Fruit fly (Drosophila melanogaster) whole organism: Measurements from ENCODE around the gene sra.
"Not testable (repeated sequence)": the region's sequence is repeated elsewhere in the genome, so short reads cannot be mapped to it uniquely, and the experiment has no call there.

ENCODE experiments used
- CG8478 ChIP-seq: fragments of >200 bp; optimal IDR thresholded peaks from 2 replicates; lab custom pipeline; 2018; ENCODE audit warnings: inconsistent platforms
- Dll ChIP-seq: fragments of >200 bp; optimal IDR thresholded peaks from 2 replicates; lab custom pipeline; 2017
- EcR ChIP-seq, 2 experiments: fragments of >200 bp; optimal IDR thresholded peaks; 2 replicates each; lab custom pipeline; 2017; ENCODE audit warnings: missing biosample characterization in 2 of 2, missing genetic modification characterization in 2 of 2, missing genetic modification reagents in 2 of 2
- pan ChIP-seq: fragments of >200 bp; optimal IDR thresholded peaks from 2 replicates; lab custom pipeline; 2017
- psq ChIP-seq: fragments of >200 bp; optimal IDR thresholded peaks from 2 replicates; lab custom pipeline; 2017
- usp ChIP-seq: fragments of >200 bp; optimal IDR thresholded peaks from 2 replicates; lab custom pipeline; 2017; ENCODE audit warnings: missing biosample characterization, missing genetic modification characterization, mixed read lengths

Gene sra

DNA sequence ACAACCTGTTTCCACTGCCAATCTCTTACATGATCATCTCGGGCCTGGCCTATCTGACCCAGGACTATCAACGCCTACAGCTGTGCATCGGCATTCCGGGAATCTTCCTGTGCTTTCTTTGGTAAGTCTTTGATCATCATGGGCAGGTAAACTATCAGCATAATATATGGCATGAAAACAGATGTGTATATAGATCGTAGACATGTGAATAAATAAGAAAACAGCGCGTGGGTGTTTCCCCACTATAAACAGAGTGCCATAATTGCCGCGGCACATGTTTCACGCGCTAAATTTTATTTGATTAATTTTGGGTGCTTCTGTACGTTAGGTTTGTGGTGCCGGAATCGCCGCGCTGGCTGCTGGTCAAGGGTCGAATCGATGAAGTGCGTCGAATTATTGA is 18.7 kb upstream of the sra start:
- no peak for TF ChIP-seq EcR (GFP tag; optimal IDR thresholded peaks at IDR 0.05; lab: Kevin White, UChicago)
- no peak for TF ChIP-seq usp (GFP tag; lab: Kevin White, UChicago)
- TF ChIP-seq Dll (lab: Kevin White, UChicago) = no peak
- TF ChIP-seq psq (lab: Kevin White, UChicago) = no peak

DNA sequence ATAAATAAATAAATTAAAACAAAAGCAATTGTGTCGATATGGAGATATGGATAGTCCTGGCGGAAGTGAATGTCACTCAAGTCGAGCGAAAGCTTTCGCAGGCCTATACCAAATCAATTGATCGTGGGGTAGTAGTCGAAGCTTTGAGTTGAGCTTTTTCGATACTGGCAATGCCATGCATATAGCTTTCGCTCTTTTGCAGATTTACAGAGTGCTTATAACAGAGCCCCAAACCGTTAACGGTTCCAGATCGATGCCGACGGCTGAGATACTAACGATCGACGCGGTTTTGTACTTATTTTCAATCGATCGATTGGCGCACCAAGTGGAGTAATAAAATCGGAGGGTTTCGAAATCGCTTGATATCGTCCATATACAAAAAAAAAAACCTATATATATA is 15.1 kb upstream of the sra start, which contains the start of gene CG8925:
TSS of gene CG8925 (plus strand) at position 245 of the 400 bp plus-strand sequence.
- TF ChIP-seq pan (lab: Kevin White, UChicago) (no peak), usp (GFP tag; lab: Kevin White, UChicago) (no peak), psq (lab: Kevin White, UChicago) (no peak), Dll (lab: Kevin White, UChicago) (no peak), CG8478 (lab: Kevin White, UChicago) (no peak), EcR (GFP tag; optimal IDR thresholded peaks at IDR 0.05; lab: Kevin White, UChicago) (no peak)

DNA sequence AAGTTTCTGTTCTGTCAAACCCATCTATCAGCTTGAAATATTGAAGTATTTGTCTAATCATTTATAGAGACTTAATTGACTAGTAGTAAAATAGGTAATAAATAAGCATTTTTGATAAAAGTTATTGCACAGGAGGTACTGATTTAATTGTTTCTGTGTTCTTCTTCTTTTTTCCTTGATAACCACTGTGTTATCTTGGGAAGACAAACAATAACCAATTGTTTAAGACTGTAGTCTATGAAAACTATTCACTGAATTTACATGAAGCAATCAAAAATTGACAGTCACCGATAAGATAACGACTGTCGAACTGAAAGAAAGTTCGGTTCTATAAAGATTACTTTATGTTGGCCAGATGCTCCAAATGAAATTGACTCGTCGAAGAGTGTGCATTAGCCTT is 13.3 kb upstream of the sra start:
- TF ChIP-seq Dll (lab: Kevin White, UChicago) = no peak
- no peak for TF ChIP-seq psq (lab: Kevin White, UChicago)
- no peak for TF ChIP-seq CG8478 (lab: Kevin White, UChicago)
- no peak for TF ChIP-seq usp (GFP tag; lab: Kevin White, UChicago)
- TF ChIP-seq EcR (GFP tag; optimal IDR thresholded peaks at IDR 0.05; lab: Kevin White, UChicago) = no peak
- no peak for TF ChIP-seq pan (lab: Kevin White, UChicago)

DNA sequence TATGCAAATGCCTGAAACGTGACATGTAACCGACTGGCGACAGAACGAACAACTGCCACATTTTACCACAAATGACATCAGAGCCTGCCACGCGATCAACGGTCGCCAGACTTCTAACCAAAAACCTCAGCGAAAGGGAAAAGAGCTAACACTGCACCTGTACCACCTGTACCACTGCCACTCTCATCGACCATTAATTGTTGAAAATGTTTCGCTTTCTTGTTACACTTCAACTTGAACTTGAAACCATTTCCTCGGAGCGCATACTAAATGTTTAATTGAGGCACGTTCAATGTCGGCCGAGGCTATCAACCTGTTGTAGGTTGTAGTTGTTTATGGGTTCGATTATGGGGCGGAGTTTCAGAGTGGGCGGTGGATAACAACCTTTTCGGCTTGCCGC is 10.3 kb upstream of the sra start:
- TF ChIP-seq pan (lab: Kevin White, UChicago) (no peak), EcR (GFP tag; optimal IDR thresholded peaks at IDR 0.05; lab: Kevin White, UChicago) (no peak), usp (GFP tag; lab: Kevin White, UChicago) (no peak), psq (lab: Kevin White, UChicago) (no peak), Dll (lab: Kevin White, UChicago) (no peak), CG8478 (lab: Kevin White, UChicago) (no peak)

DNA sequence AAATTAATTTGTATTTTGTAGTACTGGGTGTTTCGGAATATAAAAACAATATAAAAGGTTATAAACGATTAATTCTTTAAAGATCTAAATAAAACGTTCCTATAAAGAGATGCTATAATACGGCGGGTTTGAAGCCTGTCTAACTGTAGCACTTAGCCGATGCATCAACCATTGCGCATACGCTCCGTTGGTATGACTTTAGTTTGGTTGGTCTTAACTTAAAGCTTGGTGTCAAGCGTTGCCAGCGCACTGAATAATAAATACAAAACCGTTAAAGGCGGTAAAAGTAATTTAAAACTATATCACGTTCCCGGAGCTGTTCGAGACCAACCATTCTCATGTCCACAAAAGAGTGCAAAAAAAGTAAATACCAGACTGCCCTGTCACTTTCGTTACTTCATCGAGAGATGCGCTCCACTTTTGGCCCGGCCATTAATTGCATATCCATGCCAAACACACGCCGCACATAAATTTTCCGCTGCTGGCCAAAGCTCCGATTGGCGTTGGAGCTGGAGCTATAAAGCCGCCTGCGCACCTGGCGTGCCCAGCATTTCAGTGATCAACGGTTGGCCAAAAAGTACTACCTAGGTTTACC is 6.2 kb upstream of the sra start, which contains the start of gene CG8927:
TSS of gene CG8927 (plus strand) at position 545 of the 595 bp plus-strand sequence.
- TF ChIP-seq CG8478 (lab: Kevin White, UChicago) = no peak
- TF ChIP-seq EcR (GFP tag; optimal IDR thresholded peaks at IDR 0.05; lab: Kevin White, UChicago) = no peak
- TF ChIP-seq usp (GFP tag; lab: Kevin White, UChicago) = no peak
- TF ChIP-seq Dll (lab: Kevin White, UChicago) = no peak
- no peak for TF ChIP-seq pan (lab: Kevin White, UChicago)
- no peak for TF ChIP-seq psq (lab: Kevin White, UChicago)

DNA sequence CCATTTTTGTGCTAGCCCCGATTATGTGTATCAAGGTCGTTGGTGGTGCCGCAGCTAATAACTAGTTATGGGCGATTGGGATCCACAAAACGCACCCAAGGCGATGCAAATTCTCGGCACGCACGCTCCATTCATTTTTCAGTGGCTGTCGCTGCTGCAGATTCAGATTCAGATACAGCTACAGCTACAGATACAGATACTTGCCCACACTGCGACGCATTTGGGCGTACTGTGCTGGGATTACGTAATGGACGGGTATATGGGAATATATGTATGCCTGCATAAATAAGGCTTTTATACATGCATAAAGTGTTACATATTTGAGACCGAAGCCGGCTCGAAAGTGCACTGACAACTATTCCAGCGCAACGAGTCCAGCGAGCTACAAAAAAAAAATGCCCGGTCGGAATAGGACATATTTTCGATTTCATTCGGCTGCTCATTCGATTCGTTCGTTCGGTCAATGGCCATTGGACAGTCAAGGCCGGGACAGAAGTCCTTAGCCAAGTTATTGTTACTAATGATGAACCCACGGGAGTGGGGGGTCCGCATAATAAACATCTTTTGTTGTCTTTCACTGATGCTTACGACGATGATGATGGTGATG is 4.4 kb upstream of the sra start:
- TF ChIP-seq psq (lab: Kevin White, UChicago) (no peak), EcR (GFP tag; optimal IDR thresholded peaks at IDR 0.05; lab: Kevin White, UChicago) (peak in 1 of 2 experiments; percentile 23), Dll (lab: Kevin White, UChicago) (no peak), CG8478 (lab: Kevin White, UChicago) (no peak), pan (lab: Kevin White, UChicago) (no peak), usp (GFP tag; lab: Kevin White, UChicago) (no peak)

DNA sequence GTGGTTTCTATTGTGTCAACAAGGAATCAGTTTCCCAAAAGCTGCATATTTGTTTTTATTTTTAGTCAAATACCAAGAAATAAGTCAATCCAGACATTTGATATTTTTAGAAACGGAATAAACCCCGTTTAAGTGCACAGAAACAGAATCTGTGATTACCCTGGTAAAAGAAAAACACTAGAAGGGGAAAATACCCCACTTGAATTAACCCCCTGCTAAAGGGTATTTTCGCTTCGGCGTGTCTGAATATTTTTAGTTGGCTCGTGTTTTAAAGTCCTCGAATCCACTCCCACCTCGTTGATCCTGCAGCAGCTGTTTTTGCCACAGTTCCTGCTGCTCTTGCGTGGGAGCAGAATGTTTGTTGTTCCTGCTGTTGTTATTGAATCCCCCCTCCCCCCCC is 938 bp downstream of the sra start:
- TF ChIP-seq Dll (lab: Kevin White, UChicago) (no peak), usp (GFP tag; lab: Kevin White, UChicago) (no peak), CG8478 (lab: Kevin White, UChicago) (no peak), psq (lab: Kevin White, UChicago) (no peak), EcR (GFP tag; optimal IDR thresholded peaks at IDR 0.05; lab: Kevin White, UChicago) (no peak), pan (lab: Kevin White, UChicago) (no peak)

DNA sequence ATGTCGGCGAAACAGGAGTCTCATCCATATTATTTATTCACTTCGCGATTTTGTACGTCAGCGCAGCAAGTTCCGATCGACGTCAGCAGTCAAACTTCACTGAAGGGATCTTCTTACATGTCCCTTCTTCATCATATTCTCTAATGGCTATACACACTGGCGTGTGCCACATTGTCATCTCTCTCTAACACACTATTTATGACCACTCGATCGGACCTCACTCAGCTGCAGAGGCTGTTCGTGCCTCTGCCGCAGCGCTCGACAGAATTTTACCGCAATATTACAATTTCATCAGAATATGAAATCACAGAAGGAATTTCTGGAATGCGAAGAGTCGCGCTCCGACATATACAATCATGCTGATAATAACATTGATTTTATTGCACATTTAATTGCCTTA is 2.7 kb downstream of the sra start, which contains the start of gene Bin1:
TSS of gene Bin1 (minus strand) at position 101 of the 400 bp plus-strand sequence.
- not testable (repeated sequence) for TF ChIP-seq CG8478 (lab: Kevin White, UChicago); usp (GFP tag; lab: Kevin White, UChicago); Dll (lab: Kevin White, UChicago)

DNA sequence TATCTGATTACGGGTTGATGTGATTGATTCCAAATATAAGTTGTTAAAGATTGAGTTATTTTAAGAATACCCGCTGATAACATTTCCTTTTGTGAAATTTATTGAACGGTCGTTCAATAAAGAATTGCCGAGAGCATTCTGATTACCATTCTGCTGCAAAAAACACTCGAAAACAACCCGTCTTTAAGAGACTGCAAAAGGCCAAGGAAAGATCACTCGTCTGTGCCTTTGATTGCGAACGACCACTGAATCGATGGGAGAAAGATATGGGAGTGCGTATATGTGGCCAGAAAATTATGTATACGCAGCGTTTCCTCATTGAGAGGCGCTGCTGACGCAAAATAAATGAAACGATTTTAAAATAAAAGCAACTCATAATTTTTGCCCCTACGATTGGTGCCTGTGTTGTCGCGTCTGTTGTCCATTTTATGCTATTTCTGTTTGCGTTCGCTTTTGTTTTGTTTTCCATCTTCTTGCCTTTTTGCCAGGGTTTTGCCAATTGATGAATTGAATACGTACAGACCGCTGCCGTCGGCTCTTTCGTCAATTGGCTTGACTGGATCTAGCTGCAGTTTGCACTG is 3.5 kb downstream of the sra start:
- TF ChIP-seq psq (lab: Kevin White, UChicago) (no peak), pan (lab: Kevin White, UChicago) (no peak), CG8478 (lab: Kevin White, UChicago) (no peak), EcR (GFP tag; optimal IDR thresholded peaks at IDR 0.05; lab: Kevin White, UChicago) (no peak)

DNA sequence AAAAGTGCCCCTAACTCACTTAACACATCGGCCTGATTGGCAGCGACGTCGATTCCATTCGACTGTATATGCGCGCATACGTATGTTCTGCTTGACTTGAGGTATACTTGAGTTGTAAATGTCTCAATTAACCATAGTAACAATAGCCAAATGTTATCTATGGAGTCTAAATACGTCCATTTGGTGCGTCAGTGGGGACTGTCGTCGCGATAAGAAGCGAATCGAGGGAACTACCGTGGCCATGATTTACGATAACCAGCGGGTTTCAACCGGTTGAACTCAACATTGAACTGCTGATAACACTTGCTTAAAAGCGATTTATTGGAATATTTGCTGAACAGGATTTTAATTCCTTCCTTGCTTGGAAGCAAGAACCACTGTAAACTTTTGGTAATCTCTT is 4.0 kb downstream of the sra start:
- TF ChIP-seq CG8478 (lab: Kevin White, UChicago) (no peak), EcR (GFP tag; optimal IDR thresholded peaks at IDR 0.05; lab: Kevin White, UChicago) (no peak)

DNA sequence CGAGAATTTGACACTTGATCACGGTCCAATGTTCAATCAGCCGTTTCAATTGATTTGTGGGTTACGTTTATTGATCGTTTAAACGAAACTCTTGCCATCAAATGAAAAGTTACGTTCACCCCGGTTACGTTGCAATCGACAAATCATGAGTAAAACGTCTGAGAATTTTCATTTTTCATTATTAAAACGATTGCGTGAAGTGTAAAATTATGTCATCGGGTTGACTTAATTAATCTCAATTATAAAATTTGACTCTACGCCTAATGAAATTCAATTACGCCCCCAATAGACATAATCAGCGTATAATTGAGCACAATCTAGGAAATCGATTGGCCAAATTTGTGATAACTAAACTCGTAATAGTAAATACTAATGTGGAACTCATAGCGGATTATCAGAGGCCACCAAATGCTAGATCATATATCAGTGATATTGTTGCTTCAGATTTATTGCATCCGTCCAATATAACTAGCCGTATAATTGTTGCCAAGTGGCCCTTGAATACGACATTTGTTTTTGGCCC is 13.8 kb downstream of the sra start:
- TF ChIP-seq usp (GFP tag; lab: Kevin White, UChicago) (no peak), pan (lab: Kevin White, UChicago) (no peak), Dll (lab: Kevin White, UChicago) (no peak), psq (lab: Kevin White, UChicago) (no peak), CG8478 (lab: Kevin White, UChicago) (no peak)
